Worm (Caenorhabditis elegans): ENCODE results near the gene F35H12.6.
A peak's percentile ranks its signal among the peaks of the same experiment; 100 is the strongest.

Gene F35H12.6

DNA sequence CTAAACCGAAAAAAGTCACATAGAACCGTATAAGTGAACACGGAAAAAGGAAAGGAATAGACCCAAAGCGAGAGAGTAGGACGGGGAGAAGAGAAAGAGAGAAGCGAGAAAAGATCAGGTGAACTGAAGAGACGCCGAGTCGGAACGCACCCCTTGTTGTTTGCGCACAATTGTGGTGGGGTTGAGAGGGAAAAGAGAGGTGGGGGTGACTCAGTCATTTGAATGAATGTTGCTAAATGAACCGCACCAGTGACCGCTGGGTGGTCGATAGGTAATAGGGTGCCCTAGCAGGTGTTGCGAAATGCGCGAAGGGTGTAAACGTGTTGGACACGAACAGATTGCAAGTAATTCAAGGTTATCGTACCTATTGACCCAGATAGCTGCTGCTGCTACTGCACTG is 42.1 kb upstream of the F35H12.6 start, which contains the start of gene lgl-1 (continued):
- TF ChIP-seq B0035.1 (tag; optimal IDR thresholded peaks at IDR 0.05) (no peak), madf-3 (GFP tag; IDR thresholded peaks at IDR 0.05) (0 out of 2 replicates have a peak, but pooled peaks have one; percentile 16), dox-1 (GFP tag; IDR thresholded peaks at IDR 0.05) (peak; percentile 58; the same call in 1 of the 2 replicates), F37B4.10 (GFP tag; IDR thresholded peaks at IDR 0.05) (no peak), Y95B8A.8 (GFP tag; IDR thresholded peaks at IDR 0.05) (no peak), bed-2 (GFP tag; IDR thresholded peaks at IDR 0.05) (no peak), lin-54 (GFP tag; optimal IDR thresholded peaks at IDR 0.05) (no peak), pha-4 (tag; optimal IDR thresholded peaks at IDR 0.05) (no peak), egrh-3 (GFP tag; IDR thresholded peaks at IDR 0.05) (peak; percentile 29; the same call in 1 of the 2 replicates), F22D6.2 (tag; optimal IDR thresholded peaks at IDR 0.05) (no peak), sptf-2 (GFP tag; optimal IDR thresholded peaks at IDR 0.05) (no peak), egl-18 (GFP tag; IDR thresholded peaks at IDR 0.05) (no peak), sea-2 (GFP tag; IDR thresholded peaks at IDR 0.05) (no peak), let-607 (tag; optimal IDR thresholded peaks at IDR 0.05) (no peak), repo-1 (tag; optimal IDR thresholded peaks at IDR 0.05) (no peak), lin-40 (tag; optimal IDR thresholded peaks at IDR 0.05) (no peak), C17E4.6 (GFP tag; IDR thresholded peaks at IDR 0.05) (no peak), cebp-1 (GFP tag; IDR thresholded peaks at IDR 0.05) (peak; percentile 70; the same call in 1 of the 2 replicates), cebp-1 (tag; optimal IDR thresholded peaks at IDR 0.05) (peak; percentile 93), sdz-38 (tag; optimal IDR thresholded peaks at IDR 0.05) (no peak), K12H6.12 (tag; optimal IDR thresholded peaks at IDR 0.05) (no peak), tbp1 (GFP tag; optimal IDR thresholded peaks at IDR 0.05) (no peak), nhr-179 (tag; optimal IDR thresholded peaks at IDR 0.05) (no peak), F49E8.2 (tag; optimal IDR thresholded peaks at IDR 0.05; ENCODE audit: insufficient read depth) (no peak), mcd-1 (GFP tag; IDR thresholded peaks at IDR 0.05) (peak; percentile 41; the same call in 1 of the 2 replicates), nhr-80 (tag; optimal IDR thresholded peaks at IDR 0.05) (peak; percentile 26), die-1 (tag; optimal IDR thresholded peaks at IDR 0.05) (no peak), T26A5.8 (tag; optimal IDR thresholded peaks at IDR 0.05) (no peak), ZK185.1 (tag; optimal IDR thresholded peaks at IDR 0.05; ENCODE audit: poor library complexity, severe bottlenecking) (no peak), F52B5.7 (tag; optimal IDR thresholded peaks at IDR 0.05) (no peak), tlf-1 (GFP tag; optimal IDR thresholded peaks at IDR 0.05) (no peak)

DNA sequence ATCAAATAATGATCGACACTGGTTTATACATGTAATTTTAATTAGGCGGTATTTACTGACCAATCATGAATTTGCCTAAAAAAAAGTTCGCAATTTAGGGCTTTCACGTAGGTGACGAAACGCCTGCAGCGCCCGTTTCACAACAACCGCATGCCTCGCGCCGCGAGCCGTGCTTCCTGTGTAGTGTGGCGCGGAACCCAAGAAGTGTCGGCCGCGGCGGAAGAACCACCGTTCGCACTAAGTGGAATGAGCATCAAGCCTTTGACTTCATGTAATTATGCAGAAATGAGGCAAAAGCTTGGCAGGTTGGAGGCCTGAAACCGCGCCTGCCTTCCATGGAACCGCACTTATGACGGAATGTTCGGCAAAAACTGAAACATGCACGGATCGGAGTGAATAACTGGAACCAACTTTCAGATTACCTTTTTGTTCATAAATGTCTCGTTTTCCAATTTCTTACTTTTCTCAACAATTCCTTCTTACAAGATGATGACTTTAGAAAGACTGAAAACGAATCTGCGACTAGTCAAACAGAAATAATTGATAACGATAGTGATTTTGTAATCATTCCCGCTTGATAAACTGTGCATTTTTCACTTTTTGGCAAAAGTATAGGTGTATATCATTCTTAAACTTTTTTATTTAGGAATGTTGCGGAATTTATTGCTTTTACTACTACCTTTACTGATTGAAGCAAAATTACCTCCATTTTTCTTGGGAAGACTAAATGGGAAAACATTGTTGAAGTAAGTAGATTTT is 41.0 kb upstream of the F35H12.6 start, which contains the start of gene F56F10.1:
Gene F56F10.1, plus strand, starts transcription at position 647 of the 759 bp plus-strand sequence.
- no peak for TF ChIP-seq ztf-26 (tag; optimal IDR thresholded peaks at IDR 0.05)
- TF ChIP-seq hmg-1.2 (GFP tag; IDR thresholded peaks at IDR 0.05), result peak; percentile 43
- TF ChIP-seq snpc-4 (GFP tag; optimal IDR thresholded peaks at IDR 0.05), result peak; percentile 35
- TF ChIP-seq snpc-4 (tag; optimal IDR thresholded peaks at IDR 0.05), result peak; percentile 20 to 93 (median 72)
- TF ChIP-seq F39B2.1 (GFP tag; IDR thresholded peaks at IDR 0.05), result 0 out of 2 replicates have a peak, but pooled peaks have one; percentile 39
- TF ChIP-seq zfh-2 (GFP tag; conservative IDR thresholded peaks at IDR 0.05), result peak; percentile 87
- TF ChIP-seq lin-26 (GFP tag; IDR thresholded peaks at IDR 0.05), result 0 out of 2 replicates have a peak, but pooled peaks have one; percentile 27
- no peak for TF ChIP-seq nfya-2 (GFP tag; IDR thresholded peaks at IDR 0.05)
- no peak for TF ChIP-seq F49E8.2 (tag; optimal IDR thresholded peaks at IDR 0.05; ENCODE audit: insufficient read depth)
- peak; percentile 32 for TF ChIP-seq nhr-80 (tag; optimal IDR thresholded peaks at IDR 0.05)
- no peak for TF ChIP-seq dpff-1 (tag; optimal IDR thresholded peaks at IDR 0.05)

All from whole organism, young adult.